Worm (Caenorhabditis elegans) whole organism, L4/young adult: ENCODE measurements around the gene cpr-6.

Experiments
- dao-5 ChIP-seq: sonication (generic microtip); optimal IDR thresholded peaks from 2 replicates; lab custom pipeline; 2016; ENCODE audit warnings: missing genotype, missing genetic modification characterization, moderate library complexity, missing compliant biosample characterization
- him-1 ChIP-seq: sonication (generic microtip); optimal IDR thresholded peaks from 2 replicates; lab custom pipeline; 2016; ENCODE audit warnings: missing genotype, missing genetic modification reagents, missing genetic modification characterization, missing compliant biosample characterization

ce11 chrX:6654139-6654538 lies 47.1 kb downstream of the cpr-6 start:
- TF ChIP-seq him-1 (tag; lab: Kevin White, UChicago): no peak
- TF ChIP-seq dao-5: no peak
